Worm (Caenorhabditis elegans) whole organism, mixed stage, embryonic: ENCODE data around the gene dach-1.

Source experiments
- M03D4.4 ChIP-seq: sonication (generic microtip); optimal IDR thresholded peaks from 2 replicates; lab custom pipeline; 2017; ENCODE audit warnings: mild to moderate bottlenecking, missing genetic modification characterization, missing compliant biosample characterization
- bed-3 ChIP-seq: fragments of 200-800 bp; sonication (Bioruptor generic); optimal IDR thresholded peaks from 3 replicates; lab custom pipeline; 2018; ENCODE audit warnings: mild to moderate bottlenecking, missing genetic modification characterization, moderate library complexity, missing compliant biosample characterization
- blmp-1 ChIP-seq: fragments of 150-350 bp; optimal IDR thresholded peaks from 2 replicates; lab custom pipeline; 2014; ENCODE audit warnings: missing biosample characterization, missing genetic modification characterization
- ceh-39 ChIP-seq: fragments of 150-350 bp; optimal IDR thresholded peaks from 2 replicates; lab custom pipeline; 2014; ENCODE audit warnings: missing biosample characterization, missing genetic modification characterization
- ceh-43 ChIP-seq: fragments of 200-800 bp; sonication (Bioruptor generic); optimal IDR thresholded peaks from 2 replicates; lab custom pipeline; 2018; ENCODE audit warnings: mild to moderate bottlenecking, missing genetic modification characterization, moderate library complexity, missing compliant biosample characterization
- ceh-83 ChIP-seq: fragments of 200-800 bp; sonication (Bioruptor generic); optimal IDR thresholded peaks from 2 replicates; lab custom pipeline; 2018; ENCODE audit warnings: mild to moderate bottlenecking, missing genetic modification characterization, missing compliant biosample characterization
- ces-1 ChIP-seq: fragments of 150-350 bp; optimal IDR thresholded peaks from 2 replicates; lab custom pipeline; 2014; ENCODE audit warnings: missing biosample characterization, missing genetic modification reagents, missing genetic modification characterization
- cnd-1 ChIP-seq: fragments of 200-800 bp; sonication (Bioruptor generic); optimal IDR thresholded peaks from 2 replicates; lab custom pipeline; 2018; ENCODE audit warnings: mild to moderate bottlenecking, missing genetic modification characterization, missing compliant biosample characterization
- drap-1 ChIP-seq: fragments of 200-800 bp; sonication (Bioruptor generic); optimal IDR thresholded peaks from 3 replicates; lab custom pipeline; 2018; ENCODE audit warnings: mild to moderate bottlenecking, missing genetic modification characterization, missing compliant biosample characterization
- elt-1 ChIP-seq: sonication (generic microtip); optimal IDR thresholded peaks from 2 replicates; lab custom pipeline; 2017; ENCODE audit warnings: missing genetic modification characterization, mild to moderate bottlenecking, missing compliant biosample characterization, antibody characterized with exemption, moderate library complexity, borderline replicate concordance; ENCODE audit not compliant: insufficient read depth
- elt-3 ChIP-seq: fragments of 150-350 bp; optimal IDR thresholded peaks from 2 replicates; lab custom pipeline; 2014; ENCODE audit warnings: missing biosample characterization, missing genetic modification characterization
- flh-1 ChIP-seq: fragments of 200-800 bp; sonication (Bioruptor generic); optimal IDR thresholded peaks from 2 replicates; lab custom pipeline; 2018; ENCODE audit warnings: mild to moderate bottlenecking, missing genetic modification characterization, moderate library complexity, missing compliant biosample characterization
- hlh-1 ChIP-seq: fragments of 150-350 bp; optimal IDR thresholded peaks from 2 replicates; lab custom pipeline; 2014; ENCODE audit warnings: missing biosample characterization, missing genetic modification reagents, missing genetic modification characterization
- lin-13 ChIP-seq: fragments of 150-350 bp; optimal IDR thresholded peaks from 2 replicates; lab custom pipeline; 2014; ENCODE audit warnings: missing biosample characterization, missing genetic modification characterization
- lin-32 ChIP-seq: fragments of 200-800 bp; sonication (Bioruptor generic); optimal IDR thresholded peaks from 2 replicates; lab custom pipeline; 2018; ENCODE audit warnings: mild to moderate bottlenecking, missing genetic modification characterization, missing compliant biosample characterization
- lsy-2 ChIP-seq: fragments of 150-350 bp; optimal IDR thresholded peaks from 2 replicates; lab custom pipeline; 2014; ENCODE audit warnings: missing biosample characterization, missing genetic modification characterization
- mab-5 ChIP-seq: fragments of 150-350 bp; optimal IDR thresholded peaks from 2 replicates; lab custom pipeline; 2014; ENCODE audit warnings: missing biosample characterization, missing genetic modification characterization
- mep-1 ChIP-seq: fragments of 150-350 bp; optimal IDR thresholded peaks from 2 replicates; lab custom pipeline; 2017; ENCODE audit warnings: missing biosample characterization, missing genetic modification reagents, missing genetic modification characterization, inconsistent platforms
- mls-2 ChIP-seq: sonication (generic microtip); optimal IDR thresholded peaks from 2 replicates; lab custom pipeline; 2016; ENCODE audit warnings: mild to moderate bottlenecking, missing genetic modification characterization, moderate library complexity, missing compliant biosample characterization
- nhr-12 ChIP-seq: fragments of 150-350 bp; optimal IDR thresholded peaks from 2 replicates; lab custom pipeline; 2014; ENCODE audit warnings: missing biosample characterization, missing genetic modification characterization
- nhr-2 ChIP-seq: fragments of 150-350 bp; optimal IDR thresholded peaks from 2 replicates; lab custom pipeline; 2014; ENCODE audit warnings: missing biosample characterization, missing genetic modification characterization
- nhr-237 ChIP-seq: fragments of 150-350 bp; optimal IDR thresholded peaks from 2 replicates; lab custom pipeline; 2014; ENCODE audit warnings: missing biosample characterization, missing genetic modification characterization
- nhr-28 ChIP-seq: fragments of 150-350 bp; optimal IDR thresholded peaks from 2 replicates; lab custom pipeline; 2014; ENCODE audit warnings: missing biosample characterization, missing genetic modification characterization
- nhr-76 ChIP-seq: sonication (generic microtip); optimal IDR thresholded peaks from 2 replicates; lab custom pipeline; 2017; ENCODE audit warnings: missing biosample characterization, missing genetic modification characterization
- pha-4 ChIP-seq: fragments of 150-350 bp; optimal IDR thresholded peaks from 2 replicates; lab custom pipeline; 2018; ENCODE audit warnings: missing biosample characterization, missing genetic modification reagents, missing genetic modification characterization
- sem-2 ChIP-seq: fragments of 200-800 bp; sonication (Bioruptor generic); optimal IDR thresholded peaks from 2 replicates; lab custom pipeline; 2018; ENCODE audit warnings: mild to moderate bottlenecking, missing genetic modification characterization, missing compliant biosample characterization
- snpc-4 ChIP-seq: fragments of 150-350 bp; optimal IDR thresholded peaks from 2 replicates; lab custom pipeline; 2014; ENCODE audit warnings: missing biosample characterization, missing genetic modification characterization
- sptf-1 ChIP-seq: sonication (generic microtip); optimal IDR thresholded peaks from 2 replicates; lab custom pipeline; 2017; ENCODE audit warnings: mild to moderate bottlenecking, missing genetic modification characterization, moderate library complexity, missing compliant biosample characterization
- tbx-8 ChIP-seq: fragments of 200-800 bp; sonication (Bioruptor generic); optimal IDR thresholded peaks from 2 replicates; lab custom pipeline; 2018; ENCODE audit warnings: mild to moderate bottlenecking, missing genetic modification characterization, moderate library complexity, missing compliant biosample characterization
- unc-120 ChIP-seq: sonication (generic microtip); optimal IDR thresholded peaks from 2 replicates; lab custom pipeline; 2017; ENCODE audit warnings: missing genetic modification characterization, missing compliant biosample characterization; ENCODE audit not compliant: poor library complexity, severe bottlenecking
- unc-39 ChIP-seq: fragments of 150-350 bp; optimal IDR thresholded peaks from 2 replicates; lab custom pipeline; 2014; ENCODE audit warnings: missing biosample characterization, missing genetic modification characterization
- unc-62 ChIP-seq: fragments of 150-350 bp; optimal IDR thresholded peaks from 2 replicates; lab custom pipeline; 2014; ENCODE audit warnings: missing biosample characterization, missing genetic modification reagents, missing genetic modification characterization
- zip-8 ChIP-seq: fragments of 150-350 bp; optimal IDR thresholded peaks from 2 replicates; lab custom pipeline; 2014; ENCODE audit warnings: missing biosample characterization, missing genetic modification characterization
- ztf-11 ChIP-seq: fragments of 150-350 bp; optimal IDR thresholded peaks from 2 replicates; lab custom pipeline; 2014; ENCODE audit warnings: missing biosample characterization, missing genetic modification characterization

The dach-1 gene

DNA sequence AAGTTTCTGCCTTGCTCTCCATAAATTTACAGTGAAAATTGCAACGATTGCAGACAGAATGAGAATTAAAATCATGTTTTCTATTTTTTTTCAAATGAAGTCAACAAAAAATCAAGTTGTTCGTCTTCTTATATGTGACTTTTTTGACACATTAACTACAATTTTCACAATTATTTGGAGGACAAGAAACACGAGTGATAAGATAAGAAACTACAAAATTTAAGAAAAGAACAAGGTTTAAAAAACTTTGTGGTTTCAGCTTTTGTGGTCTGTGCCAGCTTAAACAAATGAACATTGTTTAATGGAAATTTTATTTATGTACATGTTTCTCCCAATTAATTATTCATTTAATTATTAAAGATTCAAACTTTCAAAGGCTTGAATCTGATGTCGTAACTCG is 20.6 kb downstream of the dach-1 start, which contains the start of gene cyp-34A9:
TSS of gene cyp-34A9 (minus strand) at position 131 of the 400 bp plus-strand sequence.
- no peak for TF ChIP-seq elt-3 (tag; lab: Kevin White, UChicago)
- no peak for TF ChIP-seq ces-1 (GFP tag; lab: Kevin White, UChicago)
- TF ChIP-seq zip-8 (tag; lab: Kevin White, UChicago), result no peak
- no peak for TF ChIP-seq elt-1
- no peak for TF ChIP-seq blmp-1 (tag; lab: Kevin White, UChicago)
- TF ChIP-seq lsy-2 (tag; lab: Kevin White, UChicago), result no peak
- no peak for TF ChIP-seq lin-32
- no peak for TF ChIP-seq nhr-2 (tag; lab: Kevin White, UChicago)
- no peak for TF ChIP-seq sem-2
- no peak for TF ChIP-seq ceh-43
- TF ChIP-seq sptf-1 (tag; lab: Kevin White, UChicago), result no peak
- TF ChIP-seq lin-13 (tag; lab: Kevin White, UChicago), result no peak
- TF ChIP-seq nhr-12 (tag; lab: Kevin White, UChicago), result no peak
- TF ChIP-seq snpc-4 (tag; lab: Kevin White, UChicago), result no peak
- no peak for TF ChIP-seq ceh-83 (GFP tag; lab: Kevin White, UChicago)
- TF ChIP-seq ceh-39, result no peak
- TF ChIP-seq bed-3 (GFP tag; lab: Kevin White, UChicago), result no peak
- TF ChIP-seq nhr-237 (tag; lab: Kevin White, UChicago), result no peak
- no peak for TF ChIP-seq mls-2 (tag; lab: Kevin White, UChicago)
- no peak for TF ChIP-seq flh-1 (GFP tag; lab: Kevin White, UChicago)

- TF ChIP-seq nhr-76 (tag; lab: Kevin White, UChicago), result no peak
- TF ChIP-seq lin-32, result no peak
- no peak for TF ChIP-seq unc-39 (tag; lab: Kevin White, UChicago)
- TF ChIP-seq sptf-1 (tag; lab: Kevin White, UChicago), result no peak
- no peak for TF ChIP-seq tbx-8 (GFP tag; lab: Kevin White, UChicago)
- TF ChIP-seq unc-62, result no peak
- no peak for TF ChIP-seq nhr-2 (tag; lab: Kevin White, UChicago)
- TF ChIP-seq M03D4.4 (tag; lab: Kevin White, UChicago), result no peak
- no peak for TF ChIP-seq mab-5 (tag; lab: Kevin White, UChicago)
- TF ChIP-seq pha-4 (tag; lab: Kevin White, UChicago), result no peak
- no peak for TF ChIP-seq mep-1
- TF ChIP-seq nhr-12 (tag; lab: Kevin White, UChicago), result no peak
- no peak for TF ChIP-seq cnd-1 (tag; lab: Kevin White, UChicago)
- TF ChIP-seq sem-2, result no peak
- TF ChIP-seq drap-1, result no peak
- TF ChIP-seq lsy-2 (tag; lab: Kevin White, UChicago), result no peak
- TF ChIP-seq ces-1 (GFP tag; lab: Kevin White, UChicago), result no peak
- no peak for TF ChIP-seq nhr-28 (tag; lab: Kevin White, UChicago)
- TF ChIP-seq, all 35 proteins: peak for 0
Measured at ce11 chrV:3972846-3973245, 23.0 kb downstream of the dach-1 start, which contains the start of gene cyp-34A10. cyp-34A10 (minus strand) TSS chrV:3972991.

DNA sequence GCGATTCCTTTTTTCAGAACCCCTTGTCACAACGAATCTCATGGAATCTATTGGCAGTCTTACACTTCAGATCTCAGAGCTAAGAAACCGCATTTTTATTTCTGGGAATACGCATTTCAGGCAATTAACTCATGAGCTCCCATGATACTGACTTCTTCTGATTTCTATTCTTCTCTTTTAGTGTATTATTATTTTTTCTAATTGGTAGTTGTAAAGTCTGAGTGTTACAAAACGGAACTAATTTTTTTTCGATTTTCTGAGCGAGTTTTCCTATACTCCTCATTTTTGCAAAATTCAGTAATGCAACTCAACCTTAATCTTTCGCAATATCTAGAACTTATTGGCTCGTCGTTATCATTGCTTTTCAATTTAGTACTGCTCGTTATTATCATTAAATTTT is 24.5 kb downstream of the dach-1 start, which contains the start of gene str-82:
TSS of gene str-82 (plus strand) at position 301 of the 400 bp plus-strand sequence.
- TF ChIP-seq snpc-4 (tag; lab: Kevin White, UChicago), result no peak
- no peak for TF ChIP-seq lin-13 (tag; lab: Kevin White, UChicago)
- TF ChIP-seq lsy-2 (tag; lab: Kevin White, UChicago), result no peak
- TF ChIP-seq ceh-43, result no peak
- TF ChIP-seq flh-1 (GFP tag; lab: Kevin White, UChicago), result no peak
- TF ChIP-seq pha-4 (tag; lab: Kevin White, UChicago), result no peak
- no peak for TF ChIP-seq elt-3 (tag; lab: Kevin White, UChicago)
- TF ChIP-seq sptf-1 (tag; lab: Kevin White, UChicago), result no peak
- no peak for TF ChIP-seq nhr-2 (tag; lab: Kevin White, UChicago)
- TF ChIP-seq nhr-76 (tag; lab: Kevin White, UChicago), result no peak
- no peak for TF ChIP-seq unc-62
- TF ChIP-seq hlh-1 (tag; lab: Kevin White, UChicago), result no peak
- no peak for TF ChIP-seq ceh-83 (GFP tag; lab: Kevin White, UChicago)
- no peak for TF ChIP-seq elt-1

DNA sequence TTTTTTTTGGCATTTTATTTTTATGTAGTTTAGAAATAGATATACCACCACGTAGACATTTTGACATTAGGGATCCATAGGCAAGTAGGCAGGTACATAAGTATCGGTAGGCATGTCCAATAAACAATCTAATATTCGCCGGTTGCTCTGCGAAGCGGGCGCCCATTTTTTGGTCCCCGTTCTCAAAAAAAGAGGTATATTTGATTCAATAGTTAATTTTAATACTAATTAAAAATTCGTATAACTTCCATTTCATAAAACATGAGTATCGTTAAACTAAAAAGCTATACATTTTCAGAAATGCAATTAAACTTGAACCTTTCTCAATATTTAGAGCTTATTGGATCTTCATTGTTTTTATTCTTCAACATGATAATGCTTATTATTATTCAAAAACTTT is 27.1 kb downstream of the dach-1 start, which contains the start of gene str-83:
TSS of gene str-83 (plus strand) at position 301 of the 400 bp plus-strand sequence.
- TF ChIP-seq lin-32 (no peak), nhr-2 (tag; lab: Kevin White, UChicago) (no peak), nhr-12 (tag; lab: Kevin White, UChicago) (no peak), flh-1 (GFP tag; lab: Kevin White, UChicago) (no peak), sptf-1 (tag; lab: Kevin White, UChicago) (no peak), pha-4 (tag; lab: Kevin White, UChicago) (no peak), ztf-11 (tag; lab: Kevin White, UChicago) (no peak), unc-62 (no peak), nhr-28 (tag; lab: Kevin White, UChicago) (no peak), lin-13 (tag; lab: Kevin White, UChicago) (no peak), ceh-39 (no peak), elt-3 (tag; lab: Kevin White, UChicago) (no peak), zip-8 (tag; lab: Kevin White, UChicago) (no peak), sem-2 (no peak), unc-120 (no peak), ceh-83 (GFP tag; lab: Kevin White, UChicago) (no peak), bed-3 (GFP tag; lab: Kevin White, UChicago) (no peak), blmp-1 (tag; lab: Kevin White, UChicago) (no peak)
- TF ChIP-seq, all 35 proteins: peak for 0
